Fruit fly (Drosophila melanogaster): ENCODE results near the gene CG7202.

- TF ChIP-seq CG8478 (optimal IDR thresholded peaks at IDR 0.05): no peak
- TF ChIP-seq CTCF (optimal IDR thresholded peaks at IDR 0.05): peak in 1 of 2 experiments; percentile 12
Observed at dm6 chr3L:21476429-21477006, 16.1 kb downstream of the CG7202 start, which contains the start of gene croc.
